Worm (Caenorhabditis elegans): Measurements from ENCODE around the gene nlt-1.

The nlt-1 gene

DNA sequence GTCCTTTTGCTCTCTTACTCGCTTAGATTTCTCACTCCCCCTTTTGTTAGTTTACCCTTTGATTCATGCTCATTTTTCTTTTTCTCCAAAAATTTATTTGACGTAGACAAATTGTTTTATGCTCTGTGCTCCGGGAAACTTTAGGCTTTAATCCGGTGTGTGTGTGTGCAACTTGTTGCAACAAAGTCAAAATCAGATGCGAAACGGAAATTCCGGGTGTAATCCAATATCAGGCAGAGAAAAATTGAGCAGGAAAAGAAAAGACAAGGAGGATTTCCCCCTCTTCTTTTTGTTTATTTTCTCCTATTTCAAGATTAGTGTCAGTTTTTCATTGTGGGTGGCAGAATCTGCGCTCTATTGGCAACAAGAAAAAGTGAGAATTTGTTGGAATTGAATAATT, 8.5 kb downstream of the nlt-1 start:
- TF ChIP-seq F44E2.7 (GFP tag; IDR thresholded peaks at IDR 0.05) = no peak
- peak; percentile 7 for TF ChIP-seq fkh-10 (GFP tag; optimal IDR thresholded peaks at IDR 0.05)

DNA sequence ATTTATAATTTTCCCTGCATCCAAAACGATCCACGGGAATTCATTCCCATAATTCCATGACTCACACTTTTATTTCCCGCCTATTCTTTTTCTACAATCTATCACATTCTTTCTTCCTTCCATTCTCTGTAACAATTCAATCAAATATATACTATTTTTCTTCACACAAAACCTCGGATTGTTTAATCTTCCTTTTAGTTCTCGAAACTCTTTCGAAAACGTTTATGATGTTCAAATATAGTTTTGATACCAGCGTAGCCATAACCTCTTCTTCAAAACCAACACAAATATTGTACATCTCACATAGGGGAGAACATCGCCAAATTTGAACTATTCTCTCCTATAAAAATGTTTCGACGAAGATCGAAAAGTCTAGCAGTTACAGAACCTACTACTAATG, 10.1 kb downstream of the nlt-1 start, which contains the start of gene lec-3:
TSS of gene lec-3 (plus strand) at position 301 of the 400 bp plus-strand sequence.
- TF ChIP-seq dve-1 (tag; optimal IDR thresholded peaks at IDR 0.05; ENCODE audit: insufficient read depth) = peak; percentile 11
- no peak for TF ChIP-seq dmd-6 (GFP tag; IDR thresholded peaks at IDR 0.05)

DNA sequence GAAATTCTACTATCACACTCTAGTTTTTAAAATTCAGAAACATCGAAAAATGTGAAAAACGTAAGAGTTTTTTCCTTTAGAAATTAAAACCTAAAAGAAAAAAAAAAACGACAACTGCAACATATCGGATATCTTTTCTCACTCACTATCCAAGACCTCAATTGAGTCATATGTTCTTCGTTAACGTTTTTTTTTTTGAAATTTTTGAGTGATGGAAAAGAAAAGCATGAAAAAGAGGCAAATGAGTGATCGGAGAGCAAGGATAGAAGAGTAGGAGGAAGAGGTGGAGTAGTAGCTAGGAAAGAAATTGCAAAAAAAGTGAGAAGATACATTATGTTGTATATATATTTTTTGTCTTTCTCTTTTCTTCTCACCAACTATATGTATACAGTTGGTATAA, 11.4 kb downstream of the nlt-1 start:
- peak; percentile 17 for TF ChIP-seq hlh-11 (tag; optimal IDR thresholded peaks at IDR 0.05)
- no peak for TF ChIP-seq spr-3 (GFP tag; optimal IDR thresholded peaks at IDR 0.05)
- TF ChIP-seq hif-1 (tag; optimal IDR thresholded peaks at IDR 0.05) = peak in 1 of 2 experiments; percentile 4
- TF ChIP-seq nhr-11 (tag; optimal IDR thresholded peaks at IDR 0.05) = peak; percentile 6

DNA sequence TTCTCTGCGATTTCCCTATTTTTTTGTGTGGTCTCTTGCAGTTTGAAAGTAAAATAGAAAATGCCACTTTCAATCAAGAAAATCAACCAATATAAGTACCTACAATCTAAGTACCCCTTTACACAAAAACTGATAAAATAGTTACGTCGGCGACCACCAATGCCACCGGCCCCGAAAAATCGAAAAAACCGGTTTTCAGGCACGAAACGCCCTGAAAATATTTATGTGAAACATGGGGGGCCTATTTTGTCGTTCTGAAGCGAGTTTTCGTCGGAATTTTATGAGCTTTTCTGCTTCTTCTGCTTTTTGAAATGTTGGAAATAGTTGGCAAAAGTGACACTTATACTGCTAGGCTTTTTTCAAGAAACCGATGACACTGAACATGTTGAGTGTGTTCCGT, 12.3 kb downstream of the nlt-1 start:
- TF ChIP-seq F37D6.2 (tag; optimal IDR thresholded peaks at IDR 0.05) (no peak), php-3 (GFP tag; IDR thresholded peaks at IDR 0.05) (no peak), ama-1 (optimal IDR thresholded peaks at IDR 0.05) (no peak), nhr-6 (tag; optimal IDR thresholded peaks at IDR 0.05) (no peak), attf-4 (tag; optimal IDR thresholded peaks at IDR 0.05) (no peak), duxl-1 (tag; optimal IDR thresholded peaks at IDR 0.05; ENCODE audit: poor library complexity) (no peak), zip-11 (GFP tag; IDR thresholded peaks at IDR 0.05) (no peak), zfp-2 (tag; optimal IDR thresholded peaks at IDR 0.05) (no peak), aha-1 (tag) (no peak), vab-7 (GFP tag; IDR thresholded peaks at IDR 0.05) (no peak), jun-1 (tag; optimal IDR thresholded peaks at IDR 0.05) (no peak), T26A8.4 (GFP tag; IDR thresholded peaks at IDR 0.05) (no peak), ZK337.2 (GFP tag; IDR thresholded peaks at IDR 0.05) (no peak), unc-62 (GFP tag; optimal IDR thresholded peaks at IDR 0.05 in 1 of 2) (no peak), unc-62 (tag; optimal IDR thresholded peaks at IDR 0.05) (no peak), egl-43 (GFP tag; IDR thresholded peaks at IDR 0.05) (no peak), nhr-10 (tag; optimal IDR thresholded peaks at IDR 0.05) (no peak)

DNA sequence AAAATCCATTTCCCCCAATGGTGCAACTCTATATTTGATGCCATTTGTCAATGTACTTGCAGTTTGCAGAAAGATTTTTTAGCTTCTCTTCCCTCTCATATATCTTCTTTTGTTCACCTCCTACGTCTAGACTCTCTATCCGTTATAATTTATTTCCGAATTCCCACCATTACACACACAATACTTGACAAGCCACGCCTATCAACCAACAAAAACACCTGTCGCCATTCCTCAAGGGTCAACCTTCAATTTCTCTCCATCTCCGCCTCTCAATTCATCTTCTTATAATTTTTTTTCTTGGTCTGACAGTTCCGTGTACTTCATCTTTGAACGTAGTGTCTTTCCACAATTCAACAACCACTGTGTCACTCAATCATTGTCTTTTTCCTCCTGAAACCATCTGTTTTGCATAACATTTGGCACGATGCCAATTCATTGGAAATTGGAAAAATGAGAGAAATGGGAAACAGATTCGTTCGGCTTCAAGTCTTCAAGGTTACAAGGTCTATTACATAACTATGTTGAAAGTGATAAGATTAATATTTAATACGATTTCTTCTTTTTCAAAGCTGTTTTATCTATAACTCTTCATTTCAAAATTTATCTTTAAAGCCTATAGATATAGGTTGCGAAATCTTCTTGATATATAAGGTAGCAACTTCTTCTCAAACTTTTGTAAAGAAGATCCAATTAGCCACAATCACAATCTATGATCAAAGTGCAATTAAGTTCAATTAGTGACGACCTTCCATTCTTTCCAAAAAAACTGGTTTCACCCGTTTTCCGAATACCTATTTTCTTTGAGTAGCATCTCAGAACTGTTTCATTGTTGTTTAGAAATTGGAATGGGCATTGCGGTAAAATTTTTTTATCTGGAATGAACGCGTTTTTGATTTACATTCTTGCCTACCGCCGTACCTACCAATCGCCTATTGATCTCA, 14.0 kb downstream of the nlt-1 start:
- no peak for TF ChIP-seq hlh-30 (tag; optimal IDR thresholded peaks at IDR 0.05; ENCODE audit: insufficient read depth)
- TF ChIP-seq unc-62 (GFP tag; optimal IDR thresholded peaks at IDR 0.05 in 1 of 2) = peak in 1 of 2 experiments; percentile 99
- no peak for TF ChIP-seq unc-62 (tag; optimal IDR thresholded peaks at IDR 0.05)

DNA sequence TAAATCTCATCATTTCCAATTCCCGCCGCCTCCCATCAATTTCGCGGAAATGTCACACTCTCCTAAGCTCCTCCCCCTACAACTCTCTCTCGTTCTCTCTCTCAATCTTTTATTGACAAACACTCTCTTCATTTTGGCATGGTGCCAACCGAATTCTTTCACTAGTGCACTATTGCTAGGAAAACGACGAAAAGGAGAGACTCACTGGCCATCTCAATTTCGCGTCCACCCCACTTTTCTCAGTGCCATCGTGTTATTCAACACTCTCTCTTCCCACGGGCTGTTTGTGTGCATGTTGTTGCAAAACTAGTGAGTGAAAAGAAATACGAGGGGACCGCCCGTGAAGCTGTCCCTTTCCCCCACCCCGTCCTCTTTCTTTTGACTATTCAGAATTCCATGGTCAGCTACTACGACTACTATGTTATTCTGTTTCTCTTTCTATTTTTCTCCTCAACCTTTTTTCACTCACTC, 16.0 kb downstream of the nlt-1 start:
- TF ChIP-seq hlh-11 (tag; optimal IDR thresholded peaks at IDR 0.05) = peak; percentile 42
- TF ChIP-seq hlh-30 (tag; optimal IDR thresholded peaks at IDR 0.05; ENCODE audit: insufficient read depth) = peak; percentile 1
- TF ChIP-seq hmg-1.1 (GFP tag; IDR thresholded peaks at IDR 0.05) = peak; percentile 51; the same call in 1 of the 2 replicates
- no peak for TF ChIP-seq egl-43 (GFP tag; IDR thresholded peaks at IDR 0.05)
- TF ChIP-seq arid-1 (GFP tag; conservative IDR thresholded peaks at IDR 0.05) = no peak
- TF ChIP-seq duxl-1 (tag; optimal IDR thresholded peaks at IDR 0.05; ENCODE audit: poor library complexity) = no peak
- TF ChIP-seq php-3 (GFP tag; IDR thresholded peaks at IDR 0.05) = no peak
- TF ChIP-seq nhr-28 (tag; optimal IDR thresholded peaks at IDR 0.05) = peak; percentile 14
- TF ChIP-seq mxl-3 (GFP tag; optimal IDR thresholded peaks at IDR 0.05) = peak; percentile 18
- TF ChIP-seq saeg-2 (GFP tag; IDR thresholded peaks at IDR 0.05) = no peak
- TF ChIP-seq mes-2 (tag; optimal IDR thresholded peaks at IDR 0.05; ENCODE audit: poor library complexity, severe bottlenecking) = no peak
- TF ChIP-seq lsy-2 (tag; optimal IDR thresholded peaks at IDR 0.05) = peak in 1 of 2 experiments; percentile 9
- peak in 1 of 2 experiments; percentile 98 for TF ChIP-seq unc-62 (GFP tag; optimal IDR thresholded peaks at IDR 0.05 in 1 of 2)
- no peak for TF ChIP-seq unc-62 (tag; optimal IDR thresholded peaks at IDR 0.05)
- TF ChIP-seq lin-39 (tag; optimal IDR thresholded peaks at IDR 0.05) = peak; percentile 22
- peak in 1 of 2 experiments; percentile 18 for TF ChIP-seq mdl-1 (tag; optimal IDR thresholded peaks at IDR 0.05)
- TF ChIP-seq dpl-1 (GFP tag; optimal IDR thresholded peaks at IDR 0.05) = peak; percentile 9
- TF ChIP-seq T26A8.4 (GFP tag; IDR thresholded peaks at IDR 0.05) = no peak
- TF ChIP-seq set-16 (GFP tag; IDR thresholded peaks at IDR 0.05) = no peak
- TF ChIP-seq D1046.2 (GFP tag; IDR thresholded peaks at IDR 0.05) = no peak
- no peak for TF ChIP-seq ZK546.5 (tag; optimal IDR thresholded peaks at IDR 0.05)

Data from whole organism, L4 larva.